Fruit fly (Drosophila melanogaster): ENCODE data around the gene Sas10.
A peak's percentile ranks its signal among the peaks of the same experiment; 100 is the strongest.

Sas10 gene

dm6 chrX:5317170-5317569 is at the start of gene Sas10, which contains the start of gene CG15930:
Gene Sas10 (plus strand): TSS chrX:5317409.
Gene CG15930 (minus strand): TSS chrX:5317295.
- TF ChIP-seq Hr39 (GFP tag; optimal IDR thresholded peaks at IDR 0.05) (no peak), Eip78C (GFP tag) (peak; percentile 34), CG1621 (tag; optimal IDR thresholded peaks at IDR 0.05) (peak; percentile 10), Ets21C (GFP tag; optimal IDR thresholded peaks at IDR 0.05) (no peak), dsx (GFP tag; optimal IDR thresholded peaks at IDR 0.05; ENCODE audit: poor library complexity, severe bottlenecking) (no peak), CG11294 (GFP tag; IDR thresholded peaks at IDR 0.05) (no peak), spab (GFP tag; optimal IDR thresholded peaks at IDR 0.05) (no peak), net (GFP tag; optimal IDR thresholded peaks at IDR 0.05) (no peak), CG3032 (tag; optimal IDR thresholded peaks at IDR 0.05) (peak; percentile 48), CG8632 (GFP tag; optimal IDR thresholded peaks at IDR 0.05) (no peak), CG31627 (GFP tag; optimal IDR thresholded peaks at IDR 0.05) (no peak)

- no peak for TF ChIP-seq CG10631 (GFP tag; optimal IDR thresholded peaks at IDR 0.05)
- TF ChIP-seq svp (GFP tag): peak; percentile 36
Measured at dm6 chrX:5285835-5286234, 31.4 kb upstream of the Sas10 start.

- TF ChIP-seq fd59A (GFP tag; optimal IDR thresholded peaks at IDR 0.05) (no peak), Hr38 (GFP tag; optimal IDR thresholded peaks at IDR 0.05) (no peak), CG4318 (GFP tag; optimal IDR thresholded peaks at IDR 0.05) (no peak), Met (GFP tag; optimal IDR thresholded peaks at IDR 0.05) (no peak), OdsH (GFP tag; optimal IDR thresholded peaks at IDR 0.05) (no peak), cyc (GFP tag; optimal IDR thresholded peaks at IDR 0.05) (no peak), CG3919 (GFP tag; optimal IDR thresholded peaks at IDR 0.05) (no peak), Sox14 (GFP tag; optimal IDR thresholded peaks at IDR 0.05) (no peak), CG11902 (GFP tag; optimal IDR thresholded peaks at IDR 0.05) (no peak), Eip75B (GFP tag; optimal IDR thresholded peaks at IDR 0.05) (no peak), Lpt (GFP tag; optimal IDR thresholded peaks at IDR 0.05) (no peak), CG1621 (tag; optimal IDR thresholded peaks at IDR 0.05) (no peak)
Measured at dm6 chrX:5286513-5286912, 30.7 kb upstream of the Sas10 start.

- TF ChIP-seq Hr39 (GFP tag; optimal IDR thresholded peaks at IDR 0.05): peak; percentile 8
- TF ChIP-seq CG31627 (GFP tag; optimal IDR thresholded peaks at IDR 0.05): no peak
- TF ChIP-seq CG6792 (GFP tag; optimal IDR thresholded peaks at IDR 0.05): no peak
- TF ChIP-seq cyc (GFP tag; optimal IDR thresholded peaks at IDR 0.05): peak; percentile 9
Measured at dm6 chrX:5289692-5290091, 27.5 kb upstream of the Sas10 start.

dm6 chrX:5293141-5293540 is 24.1 kb upstream of the Sas10 start:
- TF ChIP-seq CG6276 (GFP tag; optimal IDR thresholded peaks at IDR 0.05): no peak
- no peak for TF ChIP-seq CG8319 (GFP tag; optimal IDR thresholded peaks at IDR 0.05)
- no peak for TF ChIP-seq svp (GFP tag)
- TF ChIP-seq CG6163 (GFP tag; IDR thresholded peaks at IDR 0.05): no peak
- TF ChIP-seq net (GFP tag; optimal IDR thresholded peaks at IDR 0.05): no peak
- no peak for TF ChIP-seq Eip93F (GFP tag; optimal IDR thresholded peaks at IDR 0.05)
- TF ChIP-seq Hr4 (GFP tag; optimal IDR thresholded peaks at IDR 0.05): no peak
- TF ChIP-seq fd59A (GFP tag; optimal IDR thresholded peaks at IDR 0.05): no peak
- TF ChIP-seq CG6792 (GFP tag; optimal IDR thresholded peaks at IDR 0.05): no peak
- no peak for TF ChIP-seq CG4318 (GFP tag; optimal IDR thresholded peaks at IDR 0.05)
- TF ChIP-seq spab (GFP tag; optimal IDR thresholded peaks at IDR 0.05): no peak
- TF ChIP-seq dac (GFP tag; optimal IDR thresholded peaks at IDR 0.05): no peak
- no peak for TF ChIP-seq Lpt (GFP tag; optimal IDR thresholded peaks at IDR 0.05)
- no peak for TF ChIP-seq Met (GFP tag; optimal IDR thresholded peaks at IDR 0.05)

- TF ChIP-seq CG4318 (GFP tag; optimal IDR thresholded peaks at IDR 0.05): no peak
- TF ChIP-seq fkh (GFP tag; optimal IDR thresholded peaks at IDR 0.05): no peak
- no peak for TF ChIP-seq fd59A (GFP tag; optimal IDR thresholded peaks at IDR 0.05)
- no peak for TF ChIP-seq CG10669 (GFP tag; optimal IDR thresholded peaks at IDR 0.05)
- TF ChIP-seq lz (GFP tag; optimal IDR thresholded peaks at IDR 0.05): no peak
- TF ChIP-seq Eip93F (GFP tag; optimal IDR thresholded peaks at IDR 0.05): no peak
- no peak for TF ChIP-seq CG6163 (GFP tag; IDR thresholded peaks at IDR 0.05)
- no peak for TF ChIP-seq Ets96B (tag; optimal IDR thresholded peaks at IDR 0.05)
- no peak for TF ChIP-seq CG11294 (GFP tag; IDR thresholded peaks at IDR 0.05)
- TF ChIP-seq cyc (GFP tag; optimal IDR thresholded peaks at IDR 0.05): no peak
- TF ChIP-seq pdm3 (GFP tag; optimal IDR thresholded peaks at IDR 0.05): no peak
- TF ChIP-seq dac (GFP tag; optimal IDR thresholded peaks at IDR 0.05): no peak
Measured at dm6 chrX:5295766-5296165, 21.4 kb upstream of the Sas10 start, which contains the start of gene CG42749. Gene CG42749 (plus strand): TSS chrX:5296066.

All from whole organism, prepupa.